Worm (Caenorhabditis elegans): ENCODE results near the gene T07A9.14.

Gene T07A9.14

ce11 chrIV:386576-386975, at the start of gene T07A9.14:
T07A9.14 (plus strand) TSS chrIV:386699.
- peak; percentile 58 for TF ChIP-seq ama-1 (optimal IDR thresholded peaks at IDR 0.05)
- 0 out of 2 replicates have a peak, but pooled peaks have one; percentile 4 for TF ChIP-seq lim-7 (GFP tag; IDR thresholded peaks at IDR 0.05)
- TF ChIP-seq fos-1 (tag; optimal IDR thresholded peaks at IDR 0.05), result no peak
- TF ChIP-seq daf-8 (GFP tag; IDR thresholded peaks at IDR 0.05), result no peak
- peak; percentile 22; the same call in 1 of the 2 replicates for TF ChIP-seq mdt-29 (GFP tag; IDR thresholded peaks at IDR 0.05)
- peak; percentile 25 for TF ChIP-seq F49E8.2 (tag; optimal IDR thresholded peaks at IDR 0.05; ENCODE audit: borderline replicate concordance)
- TF ChIP-seq ztf-7 (tag; optimal IDR thresholded peaks at IDR 0.05), result no peak
- TF ChIP-seq dve-1 (tag; optimal IDR thresholded peaks at IDR 0.05; ENCODE audit: insufficient read depth), result no peak
- peak; percentile 66; the same call in 1 of the 2 replicates for TF ChIP-seq Y48G9A.11 (GFP tag; IDR thresholded peaks at IDR 0.05)
- peak; percentile 41 for TF ChIP-seq ctbp-1 (GFP tag; IDR thresholded peaks at IDR 0.05)
- TF ChIP-seq nhr-28 (tag; optimal IDR thresholded peaks at IDR 0.05), result no peak
- no peak for TF ChIP-seq hif-1 (tag; optimal IDR thresholded peaks at IDR 0.05)
- TF ChIP-seq aha-1 (tag), result peak; percentile 98
- peak; percentile 14; the same call in 1 of the 2 replicates for TF ChIP-seq snpc-1.2 (GFP tag; IDR thresholded peaks at IDR 0.05)
- peak; percentile 44 for TF ChIP-seq mes-2 (tag; optimal IDR thresholded peaks at IDR 0.05; ENCODE audit: poor library complexity, severe bottlenecking)
- peak; percentile 47; the same call in 1 of the 2 replicates for TF ChIP-seq lin-38 (GFP tag; IDR thresholded peaks at IDR 0.05)
- TF ChIP-seq Y75B8A.6 (GFP tag; IDR thresholded peaks at IDR 0.05), result 0 out of 2 replicates have a peak, but pooled peaks have one; percentile 38

- TF ChIP-seq unc-62 (GFP tag; optimal IDR thresholded peaks at IDR 0.05 in 1 of 2) (peak in 1 of 2 experiments; percentile 85), unc-62 (tag; optimal IDR thresholded peaks at IDR 0.05) (no peak), nhr-6 (tag; optimal IDR thresholded peaks at IDR 0.05) (no peak), lsy-2 (tag; optimal IDR thresholded peaks at IDR 0.05) (no peak), daf-16 (GFP tag; optimal IDR thresholded peaks at IDR 0.05) (no peak), daf-16 (tag; optimal IDR thresholded peaks at IDR 0.05) (peak; percentile 58), tag-97 (GFP tag; IDR thresholded peaks at IDR 0.05) (no peak), T20F7.1 (GFP tag; optimal IDR thresholded peaks at IDR 0.05) (no peak), unc-39 (tag; optimal IDR thresholded peaks at IDR 0.05) (no peak), lin-13 (GFP tag; optimal IDR thresholded peaks at IDR 0.05) (no peak), duxl-1 (tag; optimal IDR thresholded peaks at IDR 0.05; ENCODE audit: poor library complexity) (no peak), skn-1 (tag; optimal IDR thresholded peaks at IDR 0.05) (no peak), hlh-11 (tag; optimal IDR thresholded peaks at IDR 0.05) (peak; percentile 19), dve-1 (tag; optimal IDR thresholded peaks at IDR 0.05; ENCODE audit: insufficient read depth) (peak; percentile 74), aha-1 (tag) (no peak), madf-5 (GFP tag; IDR thresholded peaks at IDR 0.05) (no peak), php-3 (GFP tag; IDR thresholded peaks at IDR 0.05) (peak; percentile 79; the same call in 1 of the 2 replicates), nhr-28 (tag; optimal IDR thresholded peaks at IDR 0.05) (peak; percentile 68), ceh-82 (tag; optimal IDR thresholded peaks at IDR 0.05) (no peak), pqm-1 (tag; optimal IDR thresholded peaks at IDR 0.05) (peak; percentile 50), nhr-48 (tag; optimal IDR thresholded peaks at IDR 0.05) (peak; percentile 35), dmd-6 (GFP tag; IDR thresholded peaks at IDR 0.05) (peak; percentile 74), Y48G9A.11 (GFP tag; IDR thresholded peaks at IDR 0.05) (no peak), mdl-1 (tag; optimal IDR thresholded peaks at IDR 0.05) (no peak)
Observed at ce11 chrIV:337128-337646, 49.3 kb upstream of the T07A9.14 start, which contains the start of gene pxmp-4. pxmp-4 (minus strand) TSS chrIV:337178.

ce11 chrIV:338192-338831, 48.2 kb upstream of the T07A9.14 start:
- TF ChIP-seq lir-3 (tag; optimal IDR thresholded peaks at IDR 0.05), result no peak
- no peak for TF ChIP-seq dmd-8 (GFP tag; IDR thresholded peaks at IDR 0.05)
- 0 out of 2 replicates have a peak, but pooled peaks have one; percentile 45 for TF ChIP-seq Y48G9A.11 (GFP tag; IDR thresholded peaks at IDR 0.05)
- TF ChIP-seq sdz-12 (GFP tag; optimal IDR thresholded peaks at IDR 0.05), result no peak
- no peak for TF ChIP-seq hlh-11 (tag; optimal IDR thresholded peaks at IDR 0.05)
- TF ChIP-seq vab-7 (GFP tag; IDR thresholded peaks at IDR 0.05), result no peak
- no peak for TF ChIP-seq ceh-44 (GFP tag; IDR thresholded peaks at IDR 0.05)
- TF ChIP-seq rbr-2 (tag; optimal IDR thresholded peaks at IDR 0.05), result no peak
- TF ChIP-seq set-16 (GFP tag; IDR thresholded peaks at IDR 0.05), result peak; percentile 55
- no peak for TF ChIP-seq nhr-25 (tag; optimal IDR thresholded peaks at IDR 0.05; ENCODE audit: borderline replicate concordance, insufficient read depth)
- TF ChIP-seq ceh-62 (tag; optimal IDR thresholded peaks at IDR 0.05), result no peak
- no peak for TF ChIP-seq lin-39 (tag; optimal IDR thresholded peaks at IDR 0.05)
